Fruit fly (Drosophila melanogaster): ENCODE data around the gene CG33777.
A peak's percentile ranks its signal among the peaks of the same experiment; 100 is the strongest.

The CG33777 gene

DNA sequence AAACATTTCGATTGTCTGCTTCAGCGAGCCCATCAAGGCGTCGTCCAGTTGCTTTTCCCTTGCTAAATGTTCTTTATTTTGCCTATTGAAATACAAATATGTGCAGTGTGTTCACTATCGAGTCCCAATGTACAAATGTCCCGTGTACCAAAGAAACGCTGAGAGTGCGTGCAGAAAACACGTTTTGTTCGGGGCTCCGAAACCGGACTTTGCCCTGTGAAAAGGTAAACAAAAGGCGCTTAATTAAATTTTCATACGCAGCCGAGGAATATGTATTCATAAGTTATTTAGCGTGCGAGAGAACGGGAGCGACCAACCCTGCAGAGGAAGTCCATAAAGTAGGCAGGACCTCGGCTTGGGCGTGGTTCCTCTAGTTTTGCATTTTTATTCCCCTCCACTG, 9.9 kb downstream of the CG33777 start:
- TF ChIP-seq CG8478 (optimal IDR thresholded peaks at IDR 0.05) (no peak), CTCF (optimal IDR thresholded peaks at IDR 0.05) (no peak)

DNA sequence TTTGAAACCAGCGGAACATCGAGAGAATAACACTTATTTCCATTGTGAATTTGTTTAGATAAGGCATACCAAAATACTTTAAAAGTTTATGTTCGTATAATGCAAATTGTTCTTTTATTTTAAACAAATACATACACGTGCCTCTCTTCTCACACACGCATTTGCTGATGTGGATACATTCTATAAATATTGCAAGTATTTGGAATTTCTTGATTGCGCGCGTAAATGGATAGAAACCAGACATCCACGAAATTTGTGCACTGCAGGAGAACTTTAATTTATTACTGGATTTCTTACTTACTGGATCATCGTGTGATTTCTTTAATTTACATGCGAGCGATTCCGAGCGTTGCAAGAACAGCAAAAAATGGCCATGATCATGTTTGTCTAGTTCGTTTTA, 10.4 kb downstream of the CG33777 start:
- no peak for TF ChIP-seq CTCF (optimal IDR thresholded peaks at IDR 0.05)
- no peak for TF ChIP-seq CG8478 (optimal IDR thresholded peaks at IDR 0.05)

DNA sequence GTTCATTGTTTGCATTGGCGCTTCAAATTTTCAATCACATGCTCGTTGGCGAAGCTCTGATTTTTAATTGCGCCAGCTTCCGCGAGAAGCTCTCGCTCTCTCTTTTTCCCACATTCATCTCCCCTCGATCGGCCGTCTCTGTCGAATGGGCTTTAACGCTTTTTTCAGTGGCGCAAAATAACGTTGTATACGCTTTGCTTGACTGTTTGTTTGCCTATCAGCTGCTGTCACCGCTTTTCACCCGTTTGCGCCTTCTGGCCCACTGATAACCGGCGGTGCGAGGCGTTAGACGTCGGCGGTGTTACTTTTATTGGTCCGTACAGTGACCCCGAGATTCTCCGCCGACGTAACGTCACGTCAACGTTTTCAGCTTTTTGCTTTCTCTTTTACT, 11.2 kb downstream of the CG33777 start:
- TF ChIP-seq CTCF (optimal IDR thresholded peaks at IDR 0.05), result no peak
- no peak for TF ChIP-seq CG8478 (optimal IDR thresholded peaks at IDR 0.05)

DNA sequence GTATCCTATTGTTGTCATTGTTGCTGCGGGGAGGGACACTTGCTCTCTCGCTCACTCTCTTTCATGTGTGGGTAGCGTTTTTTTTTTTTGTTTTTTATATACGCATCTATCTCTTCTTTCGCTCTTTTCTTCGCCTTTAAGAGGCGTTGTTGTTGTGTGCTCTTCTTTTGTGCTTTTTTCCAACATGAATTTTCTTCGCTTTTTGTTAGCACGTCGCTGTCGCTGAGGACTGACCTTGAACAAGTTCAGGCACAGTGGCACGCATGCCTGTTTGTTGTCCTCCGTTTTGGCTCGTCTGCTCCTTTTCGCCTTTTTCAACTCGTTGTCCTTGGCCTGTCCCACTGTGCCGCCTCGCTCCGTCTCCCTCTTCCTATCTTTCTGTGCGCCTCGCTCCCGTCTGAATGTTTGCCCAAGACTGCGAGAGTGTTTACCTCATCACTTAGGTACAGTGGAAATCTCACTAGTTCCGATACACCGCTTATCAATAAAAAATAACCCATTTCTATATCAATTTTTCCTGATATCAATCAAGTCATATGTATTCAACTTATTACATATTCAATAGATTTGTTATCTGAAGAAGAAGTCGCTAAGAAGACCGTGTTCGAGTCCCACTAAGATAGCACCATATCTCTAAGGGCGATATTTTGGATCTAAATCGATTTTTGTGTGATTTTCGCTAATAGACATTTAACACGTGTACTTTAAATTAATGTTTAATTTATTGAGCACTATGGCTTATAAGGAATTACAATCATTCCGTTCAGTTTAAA, 11.8 kb downstream of the CG33777 start:
- TF ChIP-seq CG8478 (optimal IDR thresholded peaks at IDR 0.05), result no peak
- no peak for TF ChIP-seq CTCF (optimal IDR thresholded peaks at IDR 0.05)

DNA sequence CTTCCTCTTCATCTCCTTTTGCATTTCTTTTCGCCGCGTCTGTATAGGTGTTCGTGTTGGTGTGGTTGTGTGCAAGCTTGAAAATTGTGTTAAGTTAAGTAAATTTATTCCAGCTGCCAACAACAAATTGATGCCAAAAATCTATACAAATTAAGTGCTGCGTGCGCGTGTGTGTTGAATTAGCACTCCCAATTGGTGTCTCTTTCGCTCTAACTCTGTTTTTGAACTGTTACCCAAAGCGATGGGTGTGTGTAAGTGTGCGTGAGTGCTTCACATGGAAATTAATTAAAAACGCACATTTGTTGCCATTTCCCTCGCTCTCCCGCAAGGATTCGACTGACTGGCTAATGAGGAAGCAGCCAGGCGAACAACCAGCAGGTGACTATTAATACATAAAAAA, 12.5 kb downstream of the CG33777 start:
- no peak for TF ChIP-seq CTCF (optimal IDR thresholded peaks at IDR 0.05)
- TF ChIP-seq CG8478 (optimal IDR thresholded peaks at IDR 0.05), result no peak

DNA sequence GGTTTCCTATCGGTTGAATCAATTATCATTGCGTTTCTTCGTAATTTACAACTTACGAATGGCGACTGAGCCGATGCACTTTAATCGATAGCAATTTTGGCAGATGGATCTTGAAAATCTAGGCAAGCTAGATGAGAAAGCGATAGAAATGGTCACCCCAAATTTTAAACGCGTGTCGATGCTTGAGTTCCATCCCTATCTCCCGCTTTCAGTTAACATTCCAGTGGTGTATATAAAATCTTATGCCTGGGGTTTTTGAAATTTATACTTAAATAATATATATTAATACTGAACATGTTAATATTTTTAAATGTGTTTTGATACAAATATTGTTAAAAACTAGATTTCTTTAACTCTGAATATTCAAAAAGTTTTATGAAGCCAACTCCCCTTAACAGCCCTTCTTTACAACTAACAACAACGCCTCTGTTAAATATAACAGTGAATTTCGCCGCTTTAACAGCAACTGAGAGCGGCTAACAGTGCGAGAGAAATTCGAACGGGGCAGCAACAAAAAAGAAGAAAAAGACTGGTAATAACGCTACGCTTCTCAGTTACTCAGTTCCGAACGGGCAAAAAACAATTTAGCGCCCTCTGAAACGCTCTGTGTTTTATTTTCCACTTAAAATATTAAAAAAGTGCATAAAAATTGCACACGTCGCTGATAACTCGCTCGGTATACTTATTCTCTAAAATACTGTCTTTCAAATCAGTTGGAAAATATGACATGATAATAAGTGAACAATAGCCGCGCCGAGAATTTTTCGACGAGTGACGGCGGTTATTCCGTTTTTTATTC, 13.3 kb downstream of the CG33777 start, which contains the start of gene CG11357:
Gene CG11357 (plus strand): TSS at position 479 of the 799 bp plus-strand sequence.
- peak in 1 of 2 experiments; percentile 7 for TF ChIP-seq CTCF (optimal IDR thresholded peaks at IDR 0.05)
- TF ChIP-seq CG8478 (optimal IDR thresholded peaks at IDR 0.05), result no peak

DNA sequence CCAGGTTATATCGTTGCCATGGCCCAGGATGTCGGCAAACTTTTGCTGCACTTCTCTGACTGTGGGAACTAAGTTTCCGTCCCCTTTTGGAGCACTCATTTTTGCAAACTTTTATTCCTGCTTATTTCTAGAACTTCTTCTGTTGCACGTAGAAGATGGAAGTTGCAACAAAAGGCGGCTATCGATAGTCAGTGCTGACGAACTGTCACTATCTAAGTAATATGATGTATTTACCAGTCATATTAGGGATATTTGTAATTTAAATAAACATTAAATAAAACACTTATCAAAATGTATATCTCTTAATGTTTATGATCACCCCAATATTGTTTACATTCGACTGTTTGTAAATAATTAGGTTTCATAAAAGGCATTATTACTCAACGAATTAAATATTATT, 14.0 kb downstream of the CG33777 start, which contains the start of gene CG32243:
Gene CG32243 (minus strand): TSS at position 175 of the 400 bp plus-strand sequence.
- TF ChIP-seq CG8478 (optimal IDR thresholded peaks at IDR 0.05) (no peak), CTCF (optimal IDR thresholded peaks at IDR 0.05) (no peak)

DNA sequence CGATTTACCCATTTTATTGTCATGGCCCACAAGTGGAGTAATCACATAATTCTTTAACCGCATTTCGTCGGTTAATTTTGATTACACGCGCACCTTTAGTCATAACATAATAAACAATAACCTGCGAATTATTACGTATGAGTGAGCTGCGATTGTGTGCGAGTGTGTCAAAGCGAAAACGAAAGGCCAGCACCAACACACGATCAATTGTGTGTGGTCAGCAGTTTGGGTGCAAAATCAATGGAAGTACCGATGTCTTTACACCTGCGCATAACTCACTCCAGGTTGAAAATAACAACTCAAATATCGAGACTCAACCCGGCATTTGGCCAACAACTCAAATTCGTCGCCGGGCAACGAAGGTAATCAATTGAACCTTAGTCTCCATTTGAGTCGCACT, 20.6 kb downstream of the CG33777 start:
- TF ChIP-seq CTCF (optimal IDR thresholded peaks at IDR 0.05) (no peak), CG8478 (optimal IDR thresholded peaks at IDR 0.05) (no peak)

DNA sequence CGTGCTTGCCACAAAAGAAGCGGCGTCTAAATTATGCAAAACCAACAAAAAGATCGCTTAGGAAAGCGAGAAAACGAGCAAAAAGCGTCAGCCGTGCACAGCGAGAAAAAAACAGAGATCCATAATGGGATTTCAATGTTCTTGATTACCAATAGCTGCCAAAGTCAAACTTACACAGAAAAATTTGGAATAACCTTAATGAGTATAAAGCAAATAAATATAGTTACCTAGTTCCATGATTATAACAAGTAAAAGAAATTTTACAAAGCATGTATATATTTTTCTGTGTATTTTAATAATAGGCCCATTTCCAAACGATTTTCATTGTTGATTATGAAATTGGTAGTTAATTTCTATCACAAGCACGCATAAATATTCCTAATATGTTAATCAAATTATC, 21.1 kb downstream of the CG33777 start:
- no peak for TF ChIP-seq CG8478 (optimal IDR thresholded peaks at IDR 0.05)
- no peak for TF ChIP-seq CTCF (optimal IDR thresholded peaks at IDR 0.05)

DNA sequence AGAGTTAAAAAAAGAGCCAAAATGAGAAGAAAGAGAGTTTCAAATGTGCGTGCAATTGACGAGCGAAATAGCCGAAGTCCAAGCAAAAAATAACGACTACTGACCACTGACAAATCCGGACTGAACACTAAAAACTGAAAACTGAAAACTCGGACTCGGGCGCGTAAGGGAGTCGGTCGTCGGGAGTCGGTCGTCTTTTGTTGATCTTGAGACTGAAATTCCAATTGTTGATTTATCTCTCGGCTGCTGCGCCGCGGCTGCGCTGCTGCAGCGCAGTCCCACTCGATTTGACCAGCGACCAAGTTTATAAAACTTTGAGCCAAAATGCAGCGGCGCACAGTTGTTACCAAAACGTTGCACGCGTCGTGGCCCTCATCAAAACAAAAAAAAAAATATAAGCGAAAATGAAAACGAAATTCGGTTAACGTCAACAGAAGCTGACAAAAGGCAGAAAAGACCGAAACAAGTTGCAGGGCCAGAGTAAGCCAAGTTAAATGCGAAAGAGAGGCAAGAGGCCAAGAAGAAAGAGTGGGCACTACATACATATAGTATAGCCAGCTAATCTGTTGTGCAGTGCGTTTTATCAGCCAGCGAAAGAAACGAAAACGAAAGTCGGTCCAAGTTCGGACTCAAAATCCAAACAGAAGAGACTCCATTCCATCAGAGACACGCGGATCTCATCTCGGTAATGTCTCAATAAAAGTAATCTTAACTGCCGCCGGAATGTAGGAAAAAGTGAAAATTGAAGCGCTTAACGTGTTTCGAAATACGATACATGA, 22.0 kb downstream of the CG33777 start, which contains the start of gene CG11353:
Gene CG11353 (plus strand): TSS at position 330 of the 779 bp plus-strand sequence.
- TF ChIP-seq CG8478 (optimal IDR thresholded peaks at IDR 0.05), result no peak
- TF ChIP-seq CTCF (optimal IDR thresholded peaks at IDR 0.05), result no peak

DNA sequence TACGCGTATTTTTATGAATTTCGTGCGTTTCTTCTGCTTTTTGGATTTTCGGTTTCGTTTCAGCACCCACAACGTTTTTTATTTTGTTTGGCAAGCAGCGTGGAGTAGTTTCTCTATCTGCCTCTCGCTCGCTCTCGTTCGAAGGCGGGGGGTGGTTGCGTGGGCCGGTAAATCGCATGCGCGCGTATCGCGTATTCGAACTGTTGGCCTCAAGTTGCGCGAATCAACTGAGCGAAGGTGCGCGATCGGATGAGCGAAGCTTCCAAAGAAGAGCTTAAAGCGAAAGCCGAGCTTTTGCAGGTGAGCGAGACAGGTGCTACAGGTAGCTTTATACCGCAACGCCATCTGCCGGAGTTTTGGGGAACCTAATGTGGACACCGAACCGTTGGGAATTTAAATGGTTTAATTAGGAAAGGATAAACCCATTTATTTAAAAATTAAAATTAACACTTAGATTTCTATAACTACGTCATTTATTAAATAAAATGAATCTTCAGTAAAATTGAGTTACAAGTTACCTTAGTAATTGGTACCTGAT, 23.0 kb downstream of the CG33777 start, which contains the start of gene Tie:
Gene Tie (minus strand): TSS at position 205 of the 538 bp plus-strand sequence.
- TF ChIP-seq CTCF (optimal IDR thresholded peaks at IDR 0.05), result peak; percentile 45 to 63
- no peak for TF ChIP-seq CG8478 (optimal IDR thresholded peaks at IDR 0.05)

DNA sequence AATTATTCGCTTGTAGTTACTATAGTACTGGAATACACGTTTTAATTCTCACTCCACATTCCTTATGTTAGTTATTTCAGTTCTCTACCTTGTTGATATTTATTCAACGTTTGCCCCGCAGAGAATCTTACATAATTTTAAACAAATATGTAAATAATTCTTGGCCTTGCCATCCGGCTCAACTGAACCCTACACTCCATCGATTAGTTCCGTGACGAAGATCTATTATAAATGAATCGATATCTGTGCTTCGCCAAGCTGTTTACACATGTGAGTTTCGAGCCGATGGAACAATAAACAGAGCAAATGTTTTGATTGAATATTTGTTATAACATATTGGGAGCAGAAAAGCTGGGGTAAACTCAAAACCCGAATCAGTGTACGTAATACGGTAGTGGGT, 33.2 kb downstream of the CG33777 start:
- TF ChIP-seq CG8478 (optimal IDR thresholded peaks at IDR 0.05) (no peak), CTCF (optimal IDR thresholded peaks at IDR 0.05) (no peak)

DNA sequence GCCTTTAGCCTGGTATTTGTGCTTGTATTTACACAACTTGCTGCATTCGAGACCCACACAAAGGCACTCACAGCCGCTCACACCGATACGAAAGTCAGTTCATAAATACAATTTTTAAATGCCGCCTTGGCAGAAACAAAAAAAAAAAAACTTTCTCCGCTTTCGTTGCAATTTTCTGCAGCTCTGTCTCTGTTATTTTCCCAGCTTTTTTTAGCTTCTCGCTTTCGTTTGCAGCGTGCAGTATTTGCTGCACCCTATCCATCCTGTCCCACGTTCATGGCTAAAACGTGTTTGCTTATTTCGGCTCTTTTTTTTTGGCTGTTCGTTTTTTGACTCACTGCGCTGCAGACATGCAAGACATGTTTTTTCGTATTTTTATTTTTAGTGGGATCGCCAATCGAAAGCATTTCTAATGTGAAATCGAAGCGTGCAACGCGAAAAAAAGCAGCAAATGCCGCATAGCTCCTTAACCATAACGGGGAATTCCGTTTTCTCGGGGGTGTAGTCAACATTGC, 35.6 kb downstream of the CG33777 start:
- TF ChIP-seq CTCF (optimal IDR thresholded peaks at IDR 0.05), result no peak
- no peak for TF ChIP-seq CG8478 (optimal IDR thresholded peaks at IDR 0.05)

DNA sequence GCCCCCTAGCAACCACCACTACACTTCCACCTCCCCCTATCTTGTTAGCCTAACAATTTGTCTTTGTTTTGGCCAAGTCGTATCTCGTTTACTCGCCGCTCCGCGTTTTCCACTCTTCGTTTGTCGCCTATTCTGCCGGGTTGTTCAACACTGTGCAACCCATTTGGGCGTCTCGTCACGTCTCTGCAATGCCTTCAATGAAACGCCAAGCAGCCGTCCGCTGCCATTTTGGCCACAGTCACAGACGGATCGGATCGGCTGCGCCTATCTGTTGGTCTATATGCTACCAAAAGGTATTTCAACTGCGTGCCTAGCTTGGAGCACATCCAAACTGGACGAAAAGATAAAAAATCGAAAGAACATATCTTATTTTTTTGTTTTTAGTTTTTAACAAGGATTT, 38.7 kb downstream of the CG33777 start:
- TF ChIP-seq CTCF (optimal IDR thresholded peaks at IDR 0.05), result no peak
- no peak for TF ChIP-seq CG8478 (optimal IDR thresholded peaks at IDR 0.05)

Data from S2 (cell line).